Fruit fly (Drosophila melanogaster) whole organism: ENCODE results near the gene dnc.

ENCODE experiments used
- CG8478 ChIP-seq: fragments of >200 bp; optimal IDR thresholded peaks from 2 replicates; lab custom pipeline; 2018; ENCODE audit warnings: inconsistent platforms
- Dll ChIP-seq: fragments of >200 bp; optimal IDR thresholded peaks from 2 replicates; lab custom pipeline; 2017
- EcR ChIP-seq, 2 experiments: fragments of >200 bp; optimal IDR thresholded peaks; 2 replicates each; lab custom pipeline; 2017; ENCODE audit warnings: missing biosample characterization in 2 of 2, missing genetic modification characterization in 2 of 2, missing genetic modification reagents in 2 of 2
- pan ChIP-seq: fragments of >200 bp; optimal IDR thresholded peaks from 2 replicates; lab custom pipeline; 2017
- psq ChIP-seq: fragments of >200 bp; optimal IDR thresholded peaks from 2 replicates; lab custom pipeline; 2017

dm6 chrX:3186550-3186949, 10.3 kb downstream of the dnc start:
- TF ChIP-seq pan (lab: Kevin White, UChicago) (no peak), CG8478 (lab: Kevin White, UChicago) (no peak), Dll (no peak), psq (lab: Kevin White, UChicago) (no peak), EcR (GFP tag; optimal IDR thresholded peaks at IDR 0.05; lab: Kevin White, UChicago) (no peak)
